Worm (Caenorhabditis elegans): ENCODE measurements around the gene chc-1.

The chc-1 gene

ce11 chrIII:10236291-10236871, 32.8 kb downstream of the chc-1 start:
- no peak for TF ChIP-seq ceh-24 (tag; optimal IDR thresholded peaks at IDR 0.05)
- no peak for TF ChIP-seq lim-6 (tag; optimal IDR thresholded peaks at IDR 0.05)
- no peak for TF ChIP-seq fkh-10 (GFP tag; optimal IDR thresholded peaks at IDR 0.05)
- no peak for TF ChIP-seq npax-4 (tag; optimal IDR thresholded peaks at IDR 0.05)
- no peak for TF ChIP-seq elt-2 (tag; optimal IDR thresholded peaks at IDR 0.05)
- no peak for TF ChIP-seq ceh-45 (GFP tag; IDR thresholded peaks at IDR 0.05)
- TF ChIP-seq ztf-16 (tag; optimal IDR thresholded peaks at IDR 0.05) = no peak
- TF ChIP-seq ceh-9 (tag; optimal IDR thresholded peaks at IDR 0.05) = no peak
- TF ChIP-seq sdc-2 (tag; optimal IDR thresholded peaks at IDR 0.05) = no peak
- TF ChIP-seq F13H6.1 (tag; optimal IDR thresholded peaks at IDR 0.05) = no peak
- TF ChIP-seq ceh-48 (tag; optimal IDR thresholded peaks at IDR 0.05) = no peak
- TF ChIP-seq ahr-1 (tag; optimal IDR thresholded peaks at IDR 0.05) = no peak
- TF ChIP-seq unc-86 (tag; optimal IDR thresholded peaks at IDR 0.05) = no peak
- TF ChIP-seq sox-2 (GFP tag; IDR thresholded peaks at IDR 0.05) = no peak
- no peak for TF ChIP-seq elt-4 (tag; optimal IDR thresholded peaks at IDR 0.05)
- no peak for TF ChIP-seq che-1 (tag; optimal IDR thresholded peaks at IDR 0.05)
- TF ChIP-seq T23F11.4 (GFP tag; optimal IDR thresholded peaks at IDR 0.05) = no peak
- no peak for TF ChIP-seq unc-42 (tag; optimal IDR thresholded peaks at IDR 0.05)
- TF ChIP-seq ceh-30 (tag; optimal IDR thresholded peaks at IDR 0.05) = no peak

- TF ChIP-seq ceh-9 (tag; optimal IDR thresholded peaks at IDR 0.05) = no peak
- no peak for TF ChIP-seq ceh-14 (tag; optimal IDR thresholded peaks at IDR 0.05)
- no peak for TF ChIP-seq pax-1 (tag; optimal IDR thresholded peaks at IDR 0.05)
- TF ChIP-seq elt-2 (tag; optimal IDR thresholded peaks at IDR 0.05) = no peak
- no peak for TF ChIP-seq sox-2 (GFP tag; IDR thresholded peaks at IDR 0.05)
- TF ChIP-seq unc-55 (GFP tag; optimal IDR thresholded peaks at IDR 0.05) = no peak
- TF ChIP-seq C08G9.2 (tag; optimal IDR thresholded peaks at IDR 0.05) = no peak
- TF ChIP-seq ama-1 (optimal IDR thresholded peaks at IDR 0.05) = no peak
- TF ChIP-seq pha-2 (tag; optimal IDR thresholded peaks at IDR 0.05) = no peak
- TF ChIP-seq nfya-1 (tag; optimal IDR thresholded peaks at IDR 0.05) = no peak
- no peak for TF ChIP-seq unc-86 (tag; optimal IDR thresholded peaks at IDR 0.05)
Measured at ce11 chrIII:10238448-10239154, 35.0 kb downstream of the chc-1 start, which contains the start of gene Y70G10A.3. TSS of gene Y70G10A.3 (plus strand) at chrIII:10239104.

- TF ChIP-seq pros-1 (tag; optimal IDR thresholded peaks at IDR 0.05) (no peak), C08G9.2 (tag; optimal IDR thresholded peaks at IDR 0.05) (no peak), ceh-9 (tag; optimal IDR thresholded peaks at IDR 0.05) (no peak), dmd-4 (tag; optimal IDR thresholded peaks at IDR 0.05; ENCODE audit: borderline replicate concordance) (no peak), lin-11 (tag; optimal IDR thresholded peaks at IDR 0.05) (no peak), rnt-1 (tag; optimal IDR thresholded peaks at IDR 0.05) (no peak), che-1 (tag; optimal IDR thresholded peaks at IDR 0.05) (no peak), nhr-11 (tag; optimal IDR thresholded peaks at IDR 0.05) (no peak), ceh-24 (tag; optimal IDR thresholded peaks at IDR 0.05) (no peak)
Measured at ce11 chrIII:10240073-10240472, 36.5 kb downstream of the chc-1 start.

ce11 chrIII:10241332-10241829, 37.8 kb downstream of the chc-1 start:
- TF ChIP-seq F13H6.1 (tag; optimal IDR thresholded peaks at IDR 0.05) (no peak), lim-6 (tag; optimal IDR thresholded peaks at IDR 0.05) (no peak), hlh-30 (tag; optimal IDR thresholded peaks at IDR 0.05; ENCODE audit: insufficient read depth) (no peak), ceh-18 (tag; optimal IDR thresholded peaks at IDR 0.05) (no peak), pros-1 (tag; optimal IDR thresholded peaks at IDR 0.05) (no peak), ceh-2 (tag; optimal IDR thresholded peaks at IDR 0.05) (no peak), nfya-1 (tag; optimal IDR thresholded peaks at IDR 0.05) (no peak), hlh-8 (tag; optimal IDR thresholded peaks at IDR 0.05) (no peak), sox-4 (tag; optimal IDR thresholded peaks at IDR 0.05) (no peak), ceh-14 (tag; optimal IDR thresholded peaks at IDR 0.05) (no peak), ceh-31 (tag; optimal IDR thresholded peaks at IDR 0.05) (no peak), fkh-10 (GFP tag; optimal IDR thresholded peaks at IDR 0.05) (no peak), elt-2 (tag; optimal IDR thresholded peaks at IDR 0.05) (no peak), pax-1 (tag; optimal IDR thresholded peaks at IDR 0.05) (no peak)
